Fruit fly (Drosophila melanogaster): ENCODE results near the gene CG3108.

The CG3108 gene

dm6 chrX:5737157-5737556 lies 44.3 kb downstream of the CG3108 start (continued):
- TF ChIP-seq sim (GFP tag; IDR thresholded peaks at IDR 0.05) (no peak), CG12942 (GFP tag; optimal IDR thresholded peaks at IDR 0.05) (peak; percentile 8), maf-S (GFP tag; optimal IDR thresholded peaks at IDR 0.05) (no peak), Vsx1 (GFP tag; optimal IDR thresholded peaks at IDR 0.05) (no peak), CG3995 (GFP tag; optimal IDR thresholded peaks at IDR 0.05) (no peak), da (GFP tag; optimal IDR thresholded peaks at IDR 0.05) (no peak), CG12155 (GFP tag; optimal IDR thresholded peaks at IDR 0.05) (peak; percentile 12), mam (GFP tag; optimal IDR thresholded peaks at IDR 0.05) (peak; percentile 8), PHDP (tag; optimal IDR thresholded peaks at IDR 0.05) (no peak), CG4730 (GFP tag; IDR thresholded peaks at IDR 0.05) (no peak), crol (GFP tag; IDR thresholded peaks at IDR 0.05) (peak; percentile 99), usp (GFP tag; optimal IDR thresholded peaks at IDR 0.05) (no peak), CG4282 (GFP tag; optimal IDR thresholded peaks at IDR 0.05) (no peak), CG6254 (GFP tag; optimal IDR thresholded peaks at IDR 0.05) (no peak), Dfd (GFP tag; optimal IDR thresholded peaks at IDR 0.05) (no peak), cas (GFP tag; IDR thresholded peaks at IDR 0.05) (no peak), her (GFP tag; optimal IDR thresholded peaks at IDR 0.05) (no peak), Hr39 (optimal IDR thresholded peaks at IDR 0.05) (no peak), CG12219 (GFP tag; optimal IDR thresholded peaks at IDR 0.05) (no peak), CG11456 (GFP tag; IDR thresholded peaks at IDR 0.05) (no peak), MTF-1 (GFP tag; optimal IDR thresholded peaks at IDR 0.05; ENCODE audit: borderline replicate concordance) (no peak), CG32772 (GFP tag; IDR thresholded peaks at IDR 0.05) (0 out of 2 replicates have a peak, but pooled peaks have one; percentile 35), gem (tag; optimal IDR thresholded peaks at IDR 0.05) (peak; percentile 8), dati (GFP tag; IDR thresholded peaks at IDR 0.05) (no peak), CG12071 (GFP tag; optimal IDR thresholded peaks at IDR 0.05) (peak; percentile 4), sqz (GFP tag; optimal IDR thresholded peaks at IDR 0.05) (no peak), HLH4C (GFP tag; IDR thresholded peaks at IDR 0.05; ENCODE audit: partially characterized antibody) (no peak), CG4854 (GFP tag; optimal IDR thresholded peaks at IDR 0.05) (no peak), CG9215 (GFP tag; IDR thresholded peaks at IDR 0.05) (peak; percentile 12; the same call in 1 of the 2 replicates), CG15479 (GFP tag; optimal IDR thresholded peaks at IDR 0.05) (no peak), CG12744 (GFP tag; optimal IDR thresholded peaks at IDR 0.05) (no peak), en (GFP tag; optimal IDR thresholded peaks at IDR 0.05) (no peak), chn (GFP tag; optimal IDR thresholded peaks at IDR 0.05) (no peak), Kr (GFP tag; optimal IDR thresholded peaks at IDR 0.05) (no peak), Atf6 (GFP tag; IDR thresholded peaks at IDR 0.05) (0 out of 2 replicates have a peak, but pooled peaks have one; percentile 30), Bdp1 (GFP tag; optimal IDR thresholded peaks at IDR 0.05) (no peak), CG12659 (GFP tag; optimal IDR thresholded peaks at IDR 0.05) (no peak), CG32532 (GFP tag; IDR thresholded peaks at IDR 0.05) (peak; percentile 50), crc (GFP tag; optimal IDR thresholded peaks at IDR 0.05) (no peak), klu (GFP tag; IDR thresholded peaks at IDR 0.05) (0 out of 2 replicates have a peak, but pooled peaks have one; percentile 42), E2f2 (GFP tag; IDR thresholded peaks at IDR 0.05) (peak; percentile 12; the same call in 1 of the 2 replicates), sob (GFP tag; IDR thresholded peaks at IDR 0.05) (0 out of 2 replicates have a peak, but pooled peaks have one; percentile 12), CoRest (tag; optimal IDR thresholded peaks at IDR 0.05) (no peak), CG16815 (GFP tag; optimal IDR thresholded peaks at IDR 0.05) (peak; percentile 13), Max (GFP tag; optimal IDR thresholded peaks at IDR 0.05) (no peak), lbe (GFP tag; optimal IDR thresholded peaks at IDR 0.05) (no peak), CG3163 (GFP tag; optimal IDR thresholded peaks at IDR 0.05) (no peak), NFAT (GFP tag; IDR thresholded peaks at IDR 0.05) (0 out of 2 replicates have a peak, but pooled peaks have one; percentile 19), CG8388 (GFP tag; optimal IDR thresholded peaks at IDR 0.05) (no peak), esg (GFP tag; conservative IDR thresholded peaks at IDR 0.05) (0 out of 2 replicates have a peak, but pooled peaks have one; percentile 14), yki (optimal IDR thresholded peaks at IDR 0.05) (no peak), Meics (GFP tag; optimal IDR thresholded peaks at IDR 0.05) (peak; percentile 31), Hand (GFP tag; optimal IDR thresholded peaks at IDR 0.05) (no peak)

Data from whole organism, embryonic.